Worm (Caenorhabditis elegans): ENCODE data around the gene F40H3.1.

ce11 chrII:6177975-6178742 is 1.5 kb upstream of the F40H3.1 start:
- TF ChIP-seq lin-39 (tag; optimal IDR thresholded peaks at IDR 0.05): no peak
- TF ChIP-seq attf-4 (tag; optimal IDR thresholded peaks at IDR 0.05): no peak
- TF ChIP-seq lin-29 (GFP tag; IDR thresholded peaks at IDR 0.05): no peak
- TF ChIP-seq lin-13 (GFP tag; optimal IDR thresholded peaks at IDR 0.05): no peak
- TF ChIP-seq jun-1 (tag; optimal IDR thresholded peaks at IDR 0.05): no peak
